Fruit fly (Drosophila melanogaster) Kc167 (cell line): ENCODE measurements around the gene CG6066.

Source experiments
- Myc ChIP-seq: fragments of >200 bp; optimal IDR thresholded peaks from 2 replicates; lab custom pipeline; 2017; ENCODE audit warnings: missing external identifiers
- Sin3A ChIP-seq: fragments of >200 bp; optimal IDR thresholded peaks from 2 replicates; lab custom pipeline; 2018; ENCODE audit warnings: missing external identifiers
- h ChIP-seq: fragments of >200 bp; optimal IDR thresholded peaks from 3 replicates; lab custom pipeline; 2018; ENCODE audit warnings: missing external identifiers
- insv ChIP-seq: fragments of >200 bp; optimal IDR thresholded peaks from 3 replicates; lab custom pipeline; 2018; ENCODE audit warnings: missing external identifiers
- psq ChIP-seq: fragments of >200 bp; optimal IDR thresholded peaks from 2 replicates; lab custom pipeline; 2017; ENCODE audit warnings: missing external identifiers
- ttk ChIP-seq: sonication (Bioruptor generic); optimal IDR thresholded peaks from 2 replicates; lab custom pipeline; 2017; ENCODE audit warnings: missing external identifiers

CG6066 gene

DNA sequence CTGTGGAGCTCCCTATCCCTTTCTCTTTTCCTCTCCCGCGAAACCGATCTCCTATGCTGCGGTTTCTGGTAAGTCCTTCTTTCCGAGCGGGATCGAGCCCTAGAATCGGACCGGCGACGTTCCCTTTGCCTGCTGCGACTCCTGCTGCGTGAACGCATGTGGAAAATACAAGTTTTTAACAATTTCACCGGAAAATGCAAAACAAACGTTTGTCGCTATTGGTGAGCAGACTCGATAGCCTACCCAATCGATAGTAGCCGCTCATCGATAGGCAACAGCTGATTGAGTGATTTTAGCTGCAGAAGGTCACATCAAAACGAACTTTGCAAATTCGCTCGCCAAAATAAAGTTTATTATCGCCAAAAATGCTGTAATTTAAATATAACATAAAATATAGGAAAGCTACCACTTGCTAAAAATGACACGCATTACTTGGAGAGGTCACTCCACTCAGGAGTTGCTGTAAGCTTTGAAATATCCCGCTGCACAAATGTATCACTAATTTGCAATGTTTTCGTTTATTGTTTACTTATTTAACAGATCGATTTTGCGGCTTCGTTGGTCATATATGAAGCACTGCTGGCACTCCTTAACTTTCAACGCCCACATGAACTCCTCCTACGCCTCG is at the start of gene CG6066, which contains the start of gene CG5880:
Gene CG6066, minus strand, starts transcription at position 243 of the 628 bp plus-strand sequence.
Gene CG5880, plus strand, starts transcription at position 281 of the 628 bp plus-strand sequence.
- TF ChIP-seq h (lab: Kevin White, UChicago) (no peak), Myc (no peak), psq (lab: Kevin White, UChicago) (no peak), insv (lab: Kevin White, UChicago) (no peak), Sin3A (no peak), ttk (lab: Kevin White, UChicago) (no peak)

DNA sequence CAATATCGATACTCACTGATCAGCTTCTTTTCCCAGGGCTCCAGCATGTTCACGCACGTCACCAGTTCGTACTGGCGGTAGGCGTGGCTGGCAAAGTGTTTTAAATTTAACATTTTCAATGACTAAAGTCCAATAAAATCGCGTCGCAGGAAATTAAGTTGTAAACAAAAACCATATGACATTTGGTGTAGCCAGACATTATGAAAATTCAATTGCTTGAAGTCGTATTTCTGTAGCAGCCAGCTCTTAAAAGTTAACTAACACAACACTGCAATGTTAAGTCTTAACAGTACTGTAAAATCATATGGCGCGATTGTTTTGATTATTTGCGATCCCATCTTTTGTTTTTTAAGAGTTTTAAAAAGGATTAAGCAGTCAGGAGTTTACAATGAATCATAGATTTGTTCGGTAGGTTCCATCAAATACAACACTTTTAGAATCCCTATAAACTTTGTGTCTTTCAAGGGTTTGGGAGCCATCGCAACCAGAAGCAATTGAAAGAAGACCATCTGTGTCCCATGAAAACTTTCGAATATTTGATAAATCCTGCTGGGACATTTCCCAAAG is 49.0 kb upstream of the CG6066 start, which contains the start of the genes CG34293 and spn-D:
Gene CG34293, minus strand, starts transcription at position 160 of the 567 bp plus-strand sequence.
Gene spn-D, plus strand, starts transcription at position 301 of the 567 bp plus-strand sequence.
- TF ChIP-seq Myc (no peak), ttk (lab: Kevin White, UChicago) (no peak), h (lab: Kevin White, UChicago) (no peak), insv (lab: Kevin White, UChicago) (no peak), Sin3A (no peak), psq (lab: Kevin White, UChicago) (no peak)

DNA sequence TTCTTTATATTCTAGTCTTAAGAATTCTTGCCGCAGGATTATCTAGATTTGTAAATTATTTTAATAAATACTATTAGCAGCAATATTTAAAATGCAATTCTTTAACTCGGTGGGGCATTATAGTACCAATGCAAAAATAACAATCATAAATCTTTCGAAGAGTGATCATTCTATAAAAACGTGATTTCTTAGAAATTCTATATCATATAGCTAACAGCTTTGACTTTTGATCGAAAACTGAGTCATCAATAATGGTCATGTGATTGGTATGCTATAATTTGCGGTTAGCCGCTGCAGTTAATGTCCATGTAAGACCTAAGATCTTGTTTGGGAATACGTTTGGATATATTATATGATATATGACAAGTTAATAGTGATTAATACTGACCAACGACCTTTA is 46.3 kb upstream of the CG6066 start, which contains the start of gene ppk31:
Gene ppk31, plus strand, starts transcription at position 301 of the 400 bp plus-strand sequence.
- TF ChIP-seq ttk (lab: Kevin White, UChicago) (no peak), insv (lab: Kevin White, UChicago) (no peak), Myc (no peak), psq (lab: Kevin White, UChicago) (no peak)

DNA sequence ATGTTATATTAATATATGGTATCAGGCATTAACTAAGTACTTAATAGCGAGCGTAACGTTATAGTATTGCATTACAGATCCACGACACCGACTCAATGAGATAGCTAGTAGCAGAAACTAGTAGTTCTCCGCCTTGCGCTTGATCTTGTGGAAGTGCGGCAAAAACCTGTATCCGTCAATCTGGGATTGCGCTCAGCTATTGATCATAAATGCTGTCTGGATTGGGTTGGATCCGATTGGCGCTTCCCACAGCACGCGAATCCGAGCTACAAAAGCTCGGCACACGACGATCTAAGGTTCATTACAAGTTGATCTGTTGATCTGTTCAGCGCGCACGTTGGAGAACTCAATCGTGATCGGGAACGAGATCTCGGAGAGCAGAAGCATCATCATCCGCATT is 44.4 kb upstream of the CG6066 start, which contains the start of gene CG5909:
Gene CG5909, plus strand, starts transcription at position 301 of the 400 bp plus-strand sequence.
- TF ChIP-seq ttk (lab: Kevin White, UChicago) = no peak
- TF ChIP-seq insv (lab: Kevin White, UChicago) = no peak
- TF ChIP-seq Sin3A = no peak
- no peak for TF ChIP-seq h (lab: Kevin White, UChicago)
- no peak for TF ChIP-seq psq (lab: Kevin White, UChicago)
- TF ChIP-seq Myc = no peak

DNA sequence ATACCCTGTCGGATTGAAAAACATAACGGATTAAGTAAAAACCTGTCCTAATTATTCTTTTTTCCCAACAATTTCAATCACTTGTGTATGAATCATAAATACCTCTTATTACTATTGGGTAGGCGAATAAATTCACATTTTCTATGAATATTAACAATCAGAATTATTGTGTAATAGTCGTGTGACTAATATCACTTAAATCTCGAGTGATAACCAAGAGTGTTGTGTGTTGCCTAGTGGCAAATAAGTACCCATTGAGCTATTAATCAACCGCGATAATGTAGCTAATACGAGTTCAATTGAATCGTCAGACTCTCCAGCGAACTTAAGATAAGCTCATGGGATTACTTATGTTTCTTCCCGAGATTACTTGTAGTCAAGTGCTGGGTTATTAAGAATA is 43.4 kb upstream of the CG6066 start:
- TF ChIP-seq Sin3A = no peak

DNA sequence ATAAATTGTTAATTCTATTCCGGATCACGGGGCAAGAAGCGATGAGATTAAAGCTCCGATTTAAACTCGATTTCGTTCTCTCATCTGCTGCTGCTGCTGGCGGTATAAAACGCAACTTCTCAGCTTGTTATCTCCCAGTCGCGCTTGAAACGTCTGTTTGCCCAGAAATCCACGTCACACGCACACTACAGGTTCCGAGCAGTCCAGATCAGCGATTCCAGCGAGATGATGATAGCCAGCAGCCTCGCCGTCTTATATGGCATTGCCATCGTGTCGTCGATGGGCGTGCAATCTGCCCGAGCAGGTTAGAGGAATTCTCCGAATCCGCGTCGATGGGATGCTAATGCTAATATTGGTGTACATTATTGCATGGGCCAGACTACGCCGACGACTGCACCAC is 41.3 kb upstream of the CG6066 start, which contains the start of gene grass:
Gene grass, plus strand, starts transcription at position 135 of the 400 bp plus-strand sequence.
- TF ChIP-seq insv (lab: Kevin White, UChicago) = no peak
- TF ChIP-seq ttk (lab: Kevin White, UChicago) = no peak
- TF ChIP-seq psq (lab: Kevin White, UChicago) = no peak
- TF ChIP-seq Sin3A = no peak
- TF ChIP-seq Myc = no peak
- no peak for TF ChIP-seq h (lab: Kevin White, UChicago)

DNA sequence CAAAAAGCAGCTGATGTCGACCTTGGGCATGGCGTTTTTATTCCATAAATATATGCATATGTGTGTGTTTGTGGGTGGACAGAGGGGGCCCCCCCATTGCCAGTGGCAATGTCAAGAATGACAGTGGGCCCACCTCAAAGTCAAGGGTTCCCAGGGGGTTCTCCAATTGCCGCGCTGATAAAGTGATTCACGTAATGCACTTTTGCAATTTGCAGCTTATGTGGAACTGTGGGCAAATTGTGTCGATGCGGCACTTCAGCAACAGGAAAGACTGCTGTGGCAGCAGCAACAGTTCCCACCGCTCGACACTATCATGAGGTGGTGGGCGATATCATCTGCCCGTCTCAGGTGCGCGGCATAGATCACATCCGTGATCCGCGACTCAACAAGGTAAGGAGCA is 37.5 kb upstream of the CG6066 start:
- TF ChIP-seq insv (lab: Kevin White, UChicago) = no peak
- no peak for TF ChIP-seq Sin3A
- no peak for TF ChIP-seq psq (lab: Kevin White, UChicago)
- TF ChIP-seq ttk (lab: Kevin White, UChicago) = no peak
- no peak for TF ChIP-seq h (lab: Kevin White, UChicago)
- no peak for TF ChIP-seq Myc

DNA sequence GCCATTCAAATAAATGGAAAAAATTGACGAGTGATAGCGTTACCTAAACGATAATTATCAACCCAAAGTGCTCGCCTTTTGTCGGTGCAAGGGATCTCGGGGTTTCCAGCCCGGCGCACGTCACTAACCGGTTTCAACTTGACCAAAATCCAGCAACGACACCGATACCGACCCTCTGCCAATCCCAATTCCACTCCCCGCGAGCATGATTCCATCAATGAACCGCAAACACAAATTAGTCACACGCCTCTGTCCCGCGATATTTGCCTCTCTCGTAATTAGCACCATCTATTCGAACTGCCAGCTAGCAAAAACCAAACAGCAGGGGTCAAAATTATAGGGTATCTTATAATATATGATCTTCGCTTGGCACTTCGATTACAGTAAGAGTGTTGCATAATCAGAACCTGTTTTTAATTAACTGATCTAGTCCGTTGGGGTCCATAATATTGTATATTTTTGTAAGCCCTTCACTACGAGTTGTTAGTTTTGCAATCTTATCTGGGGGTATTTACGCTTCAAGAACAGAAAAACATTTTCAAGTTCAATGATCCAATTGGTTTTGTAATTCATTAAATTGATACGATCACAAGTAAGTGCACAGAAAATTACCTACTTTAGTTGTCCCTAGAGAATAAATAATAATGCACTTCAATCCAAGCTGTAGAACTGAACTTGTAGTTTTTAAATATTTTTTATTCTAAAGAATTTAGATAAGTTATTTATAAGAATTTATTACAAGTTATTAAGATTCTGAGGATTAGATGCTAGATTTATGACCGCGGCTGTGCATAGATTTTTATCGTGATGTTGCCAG is 36.8 kb upstream of the CG6066 start:
- TF ChIP-seq ttk (lab: Kevin White, UChicago) (no peak), psq (lab: Kevin White, UChicago) (no peak), Myc (no peak), insv (lab: Kevin White, UChicago) (no peak), Sin3A (no peak), h (lab: Kevin White, UChicago) (no peak)

DNA sequence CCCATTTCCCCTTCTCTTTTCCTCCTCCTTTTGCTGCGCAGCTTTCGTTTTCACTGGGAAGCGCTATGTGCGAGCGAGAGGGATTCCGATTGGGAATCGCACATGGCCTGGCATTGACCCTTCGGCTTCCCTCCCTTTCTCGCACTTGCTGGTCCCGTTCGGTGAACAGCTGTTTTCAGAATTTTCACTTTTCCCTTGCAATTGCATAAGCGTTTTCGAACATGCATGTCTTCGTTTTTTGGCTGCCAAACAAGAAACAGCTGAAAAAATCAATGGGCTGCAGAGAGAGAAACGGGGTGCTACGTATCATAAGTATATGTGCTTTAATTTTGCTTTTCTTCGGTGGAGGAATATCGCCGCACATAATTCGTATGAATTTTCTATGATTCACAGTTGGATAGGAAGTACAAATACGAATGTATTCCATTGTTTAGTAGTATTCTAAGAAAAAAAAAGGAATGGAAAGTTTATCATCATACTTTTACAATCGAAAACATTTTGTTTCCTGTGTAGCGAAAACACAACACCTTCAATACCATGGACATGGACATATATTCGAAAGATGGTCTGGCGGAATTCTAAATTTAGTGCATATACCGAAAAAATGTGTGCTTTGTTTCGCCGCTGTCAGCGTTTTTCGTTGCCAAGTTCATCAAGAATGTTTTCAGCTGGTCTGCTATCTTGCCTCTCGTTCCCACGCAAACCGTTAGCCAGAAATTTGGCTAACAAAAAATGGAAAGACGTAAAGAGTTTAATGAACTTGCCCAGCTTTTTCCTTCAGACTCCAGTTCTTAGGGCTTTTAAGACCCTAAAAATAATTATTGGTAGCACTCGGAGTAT is 35.8 kb upstream of the CG6066 start:
- TF ChIP-seq insv (lab: Kevin White, UChicago) (no peak), h (lab: Kevin White, UChicago) (no peak), psq (lab: Kevin White, UChicago) (no peak), Myc (no peak), ttk (lab: Kevin White, UChicago) (no peak), Sin3A (no peak)

DNA sequence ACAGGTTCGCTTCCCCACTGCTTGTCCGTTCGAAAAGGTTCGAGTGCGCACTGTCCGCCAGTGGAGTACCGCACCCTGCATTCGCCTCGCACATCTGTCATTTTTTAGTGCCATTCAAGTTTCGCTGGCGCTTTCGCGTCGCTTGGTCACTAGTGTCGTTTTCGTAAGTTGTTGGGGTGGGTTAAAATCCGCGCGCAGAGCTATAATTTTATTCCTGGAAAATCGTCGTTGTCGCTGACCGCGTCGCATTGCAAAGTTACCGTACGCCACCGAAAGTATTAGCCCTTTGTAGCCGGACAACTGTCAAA is 35.0 kb upstream of the CG6066 start, which contains the start of gene Men-b:
Gene Men-b, plus strand, starts transcription at position 147 of the 308 bp plus-strand sequence.
- TF ChIP-seq Myc = no peak
- TF ChIP-seq psq (lab: Kevin White, UChicago) = no peak
- no peak for TF ChIP-seq insv (lab: Kevin White, UChicago)
- TF ChIP-seq Sin3A = no peak
- no peak for TF ChIP-seq h (lab: Kevin White, UChicago)
- no peak for TF ChIP-seq ttk (lab: Kevin White, UChicago)
